Worm (Caenorhabditis elegans): ENCODE measurements around the gene gst-18.

DNA sequence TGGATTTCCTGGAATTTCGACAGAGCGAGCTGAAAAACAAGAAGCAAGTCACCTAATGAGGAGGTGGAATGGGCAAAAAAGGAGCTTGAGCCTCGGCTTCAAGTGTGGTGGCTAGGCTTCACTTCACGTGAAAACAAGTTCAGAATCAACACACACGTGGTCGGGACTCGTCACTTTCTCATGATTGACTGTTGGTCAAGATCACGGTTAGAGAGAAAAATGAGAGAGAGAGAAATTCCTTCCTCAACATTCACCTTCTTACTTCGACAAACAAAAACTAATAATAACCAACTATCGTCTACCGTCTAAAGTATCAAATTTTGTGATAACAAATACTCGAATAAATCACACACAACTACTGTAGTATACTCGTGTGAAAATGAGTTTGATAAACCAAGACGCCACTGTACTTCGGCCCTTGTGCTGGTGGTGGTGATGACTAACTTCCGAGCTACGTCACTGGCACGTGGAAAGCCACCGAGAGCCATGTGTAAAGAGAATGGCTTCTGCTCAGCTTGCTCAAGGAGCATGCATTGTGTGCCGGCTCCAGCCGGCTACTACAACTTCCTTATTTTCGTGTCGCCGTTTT is 43.0 kb upstream of the gst-18 start:
- TF ChIP-seq lin-13 (tag; optimal IDR thresholded peaks at IDR 0.05) (no peak), snpc-4 (tag; optimal IDR thresholded peaks at IDR 0.05) (no peak), ztf-11 (tag; optimal IDR thresholded peaks at IDR 0.05) (no peak), blmp-1 (tag; optimal IDR thresholded peaks at IDR 0.05) (no peak), nhr-2 (tag; optimal IDR thresholded peaks at IDR 0.05) (no peak), lsy-2 (tag; optimal IDR thresholded peaks at IDR 0.05) (no peak)
